Worm (Caenorhabditis elegans) whole organism, L4 larva: ENCODE results near the gene Y58A7A.4.
A peak's percentile ranks its signal among the peaks of the same experiment; 100 is the strongest.

Experiments used
- F44E2.7 ChIP-seq: fragments of 200-800 bp; sonication (Bioruptor generic); IDR thresholded peaks from 2 replicates; pipeline ENCODE4 v2.1.2; 2022; ENCODE audit warnings: missing genetic modification characterization, missing compliant biosample characterization
- T26A8.4 ChIP-seq: fragments of 200-800 bp; sonication (Bioruptor generic); IDR thresholded peaks from 2 replicates; pipeline ENCODE4 v1.3.6; 2022; ENCODE audit warnings: missing genetic modification characterization, missing compliant biosample characterization
- Y75B8A.6 ChIP-seq: fragments of 200-800 bp; sonication (Bioruptor generic); IDR thresholded peaks from 2 replicates; pipeline ENCODE4 v1.3.6; 2022; ENCODE audit warnings: missing genetic modification reagents, missing genetic modification characterization, missing compliant biosample characterization
- ZK337.2 ChIP-seq: fragments of 200-800 bp; sonication (Bioruptor generic); IDR thresholded peaks from 2 replicates; pipeline ENCODE4 v1.3.6; 2022; ENCODE audit warnings: missing genetic modification reagents, missing genetic modification characterization, missing compliant biosample characterization
- attf-4 ChIP-seq: sonication (generic microtip); optimal IDR thresholded peaks from 3 replicates; lab custom pipeline; 2017; ENCODE audit warnings: missing biosample characterization, missing genetic modification characterization
- ceh-20 ChIP-seq: fragments of 200-800 bp; sonication (Bioruptor generic); IDR thresholded peaks from 2 replicates; pipeline ENCODE4 v1.3.6; 2022; ENCODE audit warnings: missing genetic modification reagents, missing genetic modification characterization, missing compliant biosample characterization
- daf-12 ChIP-seq: fragments of 150-350 bp; optimal IDR thresholded peaks from 2 replicates; lab custom pipeline; 2014; ENCODE audit warnings: missing biosample characterization, missing genetic modification reagents, missing genetic modification characterization
- dmd-8 ChIP-seq: fragments of 200-800 bp; sonication (Bioruptor generic); IDR thresholded peaks from 2 replicates; pipeline ENCODE4 v1.3.6; 2022; ENCODE audit warnings: missing genetic modification characterization, missing compliant biosample characterization
- duxl-1 ChIP-seq: sonication (generic microtip); optimal IDR thresholded peaks from 2 replicates; lab custom pipeline; 2016; ENCODE audit warnings: mild to moderate bottlenecking, missing genetic modification characterization, moderate library complexity, missing compliant biosample characterization; ENCODE audit not compliant: poor library complexity
- egl-27 ChIP-seq: sonication (generic microtip); optimal IDR thresholded peaks from 3 replicates; lab custom pipeline; 2017; ENCODE audit warnings: missing biosample characterization, missing genetic modification reagents, missing genetic modification characterization
- egl-43 ChIP-seq: fragments of 200-800 bp; sonication (Bioruptor generic); IDR thresholded peaks from 2 replicates; pipeline ENCODE4 v1.3.6; 2022; ENCODE audit warnings: missing genetic modification reagents, missing genetic modification characterization, missing compliant biosample characterization
- fos-1 ChIP-seq: fragments of 150-350 bp; optimal IDR thresholded peaks from 2 replicates; lab custom pipeline; 2014; ENCODE audit warnings: missing biosample characterization, missing genetic modification characterization
- hif-1 ChIP-seq, 2 experiments: sonication (generic microtip); optimal IDR thresholded peaks; 2 replicates each; lab custom pipeline; 2016 to 2017; ENCODE audit warnings: missing compliant biosample characterization in 2 of 2, missing genetic modification characterization in 2 of 2, missing genetic modification reagents in 2 of 2, missing genotype in 2 of 2, mild to moderate bottlenecking in 1 of 2
- lin-13 ChIP-seq: fragments of 150-350 bp; optimal IDR thresholded peaks from 2 replicates; lab custom pipeline; 2014; ENCODE audit warnings: missing biosample characterization, missing genetic modification reagents, missing genetic modification characterization
- lin-38 ChIP-seq: fragments of 200-800 bp; sonication (Bioruptor generic); IDR thresholded peaks from 2 replicates; pipeline ENCODE4 v1.3.6; 2022; ENCODE audit warnings: missing genetic modification reagents, missing genetic modification characterization, missing compliant biosample characterization
- mdl-1 ChIP-seq, 2 experiments: fragments of 150-350 bp in 1 of 2; sonication (generic microtip) in 1 of 2; optimal IDR thresholded peaks; 2 replicates each; lab custom pipeline; 2014 to 2017; ENCODE audit warnings: missing biosample characterization in 2 of 2, missing genetic modification characterization in 2 of 2
- mep-1 ChIP-seq: fragments of 150-350 bp; sonication (generic microtip); optimal IDR thresholded peaks from 3 replicates; lab custom pipeline; 2014; ENCODE audit warnings: missing biosample characterization, missing genetic modification characterization
- mxl-2 ChIP-seq: fragments of 200-800 bp; sonication (Bioruptor generic); conservative IDR thresholded peaks from 2 replicates; pipeline ENCODE4 v1.3.6; 2022; ENCODE audit warnings: missing genetic modification reagents, missing genetic modification characterization, missing compliant biosample characterization
- nhr-11 ChIP-seq: fragments of 150-350 bp; optimal IDR thresholded peaks from 2 replicates; lab custom pipeline; 2014; ENCODE audit warnings: missing biosample characterization, missing genetic modification characterization
- nhr-25 ChIP-seq: sonication (generic microtip); optimal IDR thresholded peaks from 2 replicates; lab custom pipeline; 2017; ENCODE audit warnings: missing genetic modification characterization, mild to moderate bottlenecking, missing compliant biosample characterization, antibody characterized with exemption, moderate library complexity, borderline replicate concordance; ENCODE audit not compliant: insufficient read depth
- nhr-48 ChIP-seq: sonication (generic microtip); optimal IDR thresholded peaks from 2 replicates; lab custom pipeline; 2016; ENCODE audit warnings: mild to moderate bottlenecking, missing genetic modification characterization, missing compliant biosample characterization
- nhr-76 ChIP-seq: fragments of 150-350 bp; optimal IDR thresholded peaks from 2 replicates; lab custom pipeline; 2014; ENCODE audit warnings: missing biosample characterization, missing genetic modification characterization
- php-3 ChIP-seq: fragments of 200-800 bp; sonication (Bioruptor generic); IDR thresholded peaks from 2 replicates; pipeline ENCODE4 v1.3.6; 2022; ENCODE audit warnings: missing genetic modification reagents, missing genetic modification characterization, missing compliant biosample characterization
- saeg-2 ChIP-seq: fragments of 200-800 bp; sonication (Bioruptor generic); IDR thresholded peaks from 2 replicates; pipeline ENCODE4 v1.3.6; 2022; ENCODE audit warnings: missing genetic modification reagents, missing genetic modification characterization, missing compliant biosample characterization
- set-16 ChIP-seq: fragments of 200-800 bp; sonication (Bioruptor generic); IDR thresholded peaks from 2 replicates; pipeline ENCODE4 v1.3.6; 2022; ENCODE audit warnings: missing genetic modification reagents, missing genetic modification characterization, missing compliant biosample characterization
- spr-3 ChIP-seq: fragments of 200-800 bp; sonication (Bioruptor generic); optimal IDR thresholded peaks from 2 replicates; lab custom pipeline; 2018; ENCODE audit warnings: mild to moderate bottlenecking, missing genetic modification characterization, missing compliant biosample characterization
- tra-1 ChIP-seq: fragments of 200-800 bp; sonication (Bioruptor generic); IDR thresholded peaks from 2 replicates; pipeline ENCODE4 v1.3.6; 2022; ENCODE audit warnings: missing genetic modification reagents, missing genetic modification characterization, missing compliant biosample characterization
- unc-62 ChIP-seq, 3 experiments: fragments of 150-350 bp in 1 of 3; sonication (generic microtip); optimal IDR thresholded peaks in 2 of 3; peaks in 1 of 3; 1 replicate in 1 of 3; 2 replicates in 2 of 3; lab custom pipeline; 2014 to 2017; ENCODE audit warnings: missing biosample characterization in 3 of 3, missing genetic modification characterization in 3 of 3, missing genetic modification reagents in 3 of 3, missing genotype in 1 of 3
- vab-7 ChIP-seq: fragments of 200-800 bp; sonication (Bioruptor generic); IDR thresholded peaks from 2 replicates; pipeline ENCODE4 v1.3.6; 2022; ENCODE audit warnings: missing genetic modification reagents, missing genetic modification characterization, missing compliant biosample characterization
- zfp-2 ChIP-seq: sonication (generic microtip); optimal IDR thresholded peaks from 2 replicates; lab custom pipeline; 2016; ENCODE audit warnings: mild to moderate bottlenecking, missing genetic modification characterization, missing compliant biosample characterization
- zip-11 ChIP-seq: fragments of 200-800 bp; sonication (Bioruptor generic); IDR thresholded peaks from 2 replicates; pipeline ENCODE4 v1.3.6; 2022; ENCODE audit warnings: missing genetic modification characterization, missing compliant biosample characterization
- ztf-7 ChIP-seq: fragments of 150-350 bp; optimal IDR thresholded peaks from 2 replicates; lab custom pipeline; 2014; ENCODE audit warnings: missing biosample characterization, missing genetic modification characterization

Y58A7A.4 gene

ce11 chrV:5064761-5065421 lies 19.9 kb downstream of the Y58A7A.4 start, which contains the start of gene mlk-1 (continued):
- TF ChIP-seq unc-62 (GFP tag; optimal IDR thresholded peaks at IDR 0.05 in 1 of 2; lab: Kevin White, UChicago) (peak in 1 of 2 experiments; percentile 99), unc-62 (tag; optimal IDR thresholded peaks at IDR 0.05; lab: Kevin White, UChicago) (no peak), mxl-2 (GFP tag; lab: Robert Waterston, UW) (no peak), mep-1 (tag; lab: Kevin White, UChicago) (peak; percentile 75), egl-27 (tag; lab: Kevin White, UChicago) (no peak), zfp-2 (tag; lab: Kevin White, UChicago) (no peak)

ce11 chrV:5053335-5053734 lies 31.5 kb downstream of the Y58A7A.4 start, which contains the start of gene cwp-4:
TSS of gene cwp-4 (plus strand) at chrV:5053635.
- TF ChIP-seq Y75B8A.6 (GFP tag; lab: Robert Waterston, UW) (no peak), lin-13 (GFP tag; lab: Kevin White, UChicago) (no peak)

- no peak for TF ChIP-seq mdl-1 (tag; optimal IDR thresholded peaks at IDR 0.05; lab: Kevin White, UChicago)
- no peak for TF ChIP-seq ztf-7
- no peak for TF ChIP-seq ceh-20 (GFP tag; lab: Robert Waterston, UW)
- TF ChIP-seq php-3 (GFP tag; lab: Robert Waterston, UW), result no peak
- no peak for TF ChIP-seq daf-12 (tag; lab: Kevin White, UChicago)
- TF ChIP-seq attf-4, result no peak
- no peak for TF ChIP-seq hif-1 (tag; optimal IDR thresholded peaks at IDR 0.05; lab: Kevin White, UChicago)
- no peak for TF ChIP-seq dmd-8 (GFP tag; lab: Robert Waterston, UW)
- no peak for TF ChIP-seq zip-11 (GFP tag; lab: Robert Waterston, UW)
- no peak for TF ChIP-seq saeg-2
- TF ChIP-seq T26A8.4 (GFP tag; lab: Robert Waterston, UW), result no peak
Measured at ce11 chrV:5052233-5052632, 32.6 kb downstream of the Y58A7A.4 start, which contains the start of gene K11D12.12. TSS of gene K11D12.12 (plus strand) at chrV:5052261.

- TF ChIP-seq vab-7 (GFP tag; lab: Robert Waterston, UW), result no peak
- TF ChIP-seq nhr-11, result no peak
- TF ChIP-seq egl-43 (GFP tag; lab: Robert Waterston, UW), result peak; percentile 44; the same call in 1 of the 2 replicates
- no peak for TF ChIP-seq lin-38 (GFP tag; lab: Robert Waterston, UW)
- no peak for TF ChIP-seq nhr-25 (tag; lab: Kevin White, UChicago)
- peak; percentile 3 for TF ChIP-seq duxl-1 (tag; lab: Kevin White, UChicago)
- TF ChIP-seq fos-1 (tag; lab: Kevin White, UChicago), result peak; percentile 19
- TF ChIP-seq ZK337.2, result 0 out of 2 replicates have a peak, but pooled peaks have one; percentile 53
- TF ChIP-seq set-16 (GFP tag; lab: Robert Waterston, UW), result peak; percentile 72
- TF ChIP-seq nhr-76 (tag; lab: Kevin White, UChicago), result no peak
- TF ChIP-seq T26A8.4 (GFP tag; lab: Robert Waterston, UW), result 0 out of 2 replicates have a peak, but pooled peaks have one; percentile 42
- TF ChIP-seq tra-1, result 0 out of 2 replicates have a peak, but pooled peaks have one; percentile 49
- peak; percentile 50 for TF ChIP-seq spr-3 (GFP tag; lab: Kevin White, UChicago)
- TF ChIP-seq F44E2.7 (GFP tag; lab: Robert Waterston, UW), result no peak
- TF ChIP-seq nhr-48 (tag; lab: Kevin White, UChicago), result no peak
- 0 out of 2 replicates have a peak, but pooled peaks have one; percentile 40 for TF ChIP-seq dmd-8 (GFP tag; lab: Robert Waterston, UW)
Measured at ce11 chrV:5050073-5050599, 34.7 kb downstream of the Y58A7A.4 start.
